Worm (Caenorhabditis elegans): ENCODE measurements around the gene sphr-1.

sphr-1 gene

DNA sequence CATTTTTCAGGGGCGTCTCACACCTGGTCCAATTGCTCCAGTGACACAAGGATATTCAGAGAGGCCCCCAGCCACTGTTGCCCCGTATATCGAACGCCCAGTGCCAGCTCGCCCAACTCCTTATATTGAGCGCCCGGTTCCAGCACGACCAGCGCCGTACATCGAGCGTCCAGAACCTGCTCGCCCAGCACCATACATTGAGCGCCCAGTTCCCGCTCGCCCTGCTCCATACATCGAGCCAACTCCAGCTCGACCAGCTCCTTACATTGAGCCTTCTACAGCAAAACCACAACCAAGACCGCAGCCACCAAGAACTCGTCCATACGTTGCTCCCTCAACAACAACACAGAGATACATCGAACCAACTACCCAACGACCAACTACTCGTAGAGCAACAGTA lies 31.4 kb downstream of the sphr-1 start:
- no peak for TF ChIP-seq ztf-1 (GFP tag; conservative IDR thresholded peaks at IDR 0.05)
- no peak for TF ChIP-seq skn-1 (tag; optimal IDR thresholded peaks at IDR 0.05)
- no peak for TF ChIP-seq unc-55 (GFP tag; optimal IDR thresholded peaks at IDR 0.05)
- no peak for TF ChIP-seq nhr-129 (tag; optimal IDR thresholded peaks at IDR 0.05)
- TF ChIP-seq C34F6.9 (tag; optimal IDR thresholded peaks at IDR 0.05), result no peak
- no peak for TF ChIP-seq zag-1 (tag; optimal IDR thresholded peaks at IDR 0.05)
- no peak for TF ChIP-seq fos-1 (tag; optimal IDR thresholded peaks at IDR 0.05)
- TF ChIP-seq lin-39 (tag; optimal IDR thresholded peaks at IDR 0.05), result no peak
- TF ChIP-seq nhr-12 (tag; optimal IDR thresholded peaks at IDR 0.05), result no peak
- no peak for TF ChIP-seq mab-5 (tag; optimal IDR thresholded peaks at IDR 0.05)

DNA sequence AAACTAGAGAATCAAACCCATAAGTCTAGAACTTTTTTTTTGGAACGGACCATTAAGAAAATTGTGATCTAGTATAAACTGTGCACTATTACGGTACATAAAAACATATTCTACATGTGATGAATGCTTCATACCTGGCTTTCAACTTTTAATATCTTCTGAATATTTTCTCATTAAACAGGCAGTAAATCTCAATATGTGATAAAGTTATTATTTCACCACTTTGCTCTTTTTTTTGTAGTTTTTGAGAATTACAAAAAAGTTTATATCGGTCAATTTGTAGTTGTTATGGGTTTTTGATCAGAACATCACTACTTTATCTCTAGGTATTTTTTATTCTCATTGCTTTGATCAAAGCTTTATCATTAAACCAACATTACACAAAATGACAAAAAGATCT lies 33.0 kb downstream of the sphr-1 start:
- TF ChIP-seq alr-1 (tag; optimal IDR thresholded peaks at IDR 0.05) (no peak), aly-2 (tag; optimal IDR thresholded peaks at IDR 0.05) (no peak), unc-62 (GFP tag; optimal IDR thresholded peaks at IDR 0.05) (no peak), ZK546.5 (tag; optimal IDR thresholded peaks at IDR 0.05) (no peak), R02D3.7 (tag; optimal IDR thresholded peaks at IDR 0.05) (no peak), sma-9 (GFP tag; optimal IDR thresholded peaks at IDR 0.05) (no peak), sma-9 (tag; optimal IDR thresholded peaks at IDR 0.05) (no peak), Y55F3AM.14 (GFP tag; optimal IDR thresholded peaks at IDR 0.05) (no peak), ceh-82 (tag; optimal IDR thresholded peaks at IDR 0.05) (no peak), F13H6.1 (tag; optimal IDR thresholded peaks at IDR 0.05) (no peak), lin-39 (tag; optimal IDR thresholded peaks at IDR 0.05) (no peak), unc-55 (GFP tag; optimal IDR thresholded peaks at IDR 0.05) (no peak), nhr-77 (tag; optimal IDR thresholded peaks at IDR 0.05) (no peak)

ce11 chrV:9224981-9225380 lies 33.6 kb downstream of the sphr-1 start:
- no peak for TF ChIP-seq lin-39 (tag; optimal IDR thresholded peaks at IDR 0.05)
- peak; percentile 26 for TF ChIP-seq unc-55 (GFP tag; optimal IDR thresholded peaks at IDR 0.05)
- TF ChIP-seq blmp-1 (tag; optimal IDR thresholded peaks at IDR 0.05; ENCODE audit: insufficient read depth), result peak; percentile 74
- TF ChIP-seq ceh-16 (tag; optimal IDR thresholded peaks at IDR 0.05), result no peak

ce11 chrV:9225675-9226144 lies 34.3 kb downstream of the sphr-1 start, which contains the start of gene F07C3.2:
TSS of gene F07C3.2 (plus strand) at chrV:9226094.
- TF ChIP-seq nhr-129 (tag; optimal IDR thresholded peaks at IDR 0.05) (peak; percentile 8), elt-3 (tag; optimal IDR thresholded peaks at IDR 0.05) (no peak), blmp-1 (tag; optimal IDR thresholded peaks at IDR 0.05; ENCODE audit: insufficient read depth) (no peak), unc-39 (tag; optimal IDR thresholded peaks at IDR 0.05) (no peak), sem-4 (tag; optimal IDR thresholded peaks at IDR 0.05) (no peak), lin-13 (GFP tag; optimal IDR thresholded peaks at IDR 0.05) (no peak), mab-5 (tag; optimal IDR thresholded peaks at IDR 0.05) (no peak), nhr-11 (tag; optimal IDR thresholded peaks at IDR 0.05) (no peak), nhr-77 (tag; optimal IDR thresholded peaks at IDR 0.05) (no peak), nhr-12 (tag; optimal IDR thresholded peaks at IDR 0.05) (no peak), zag-1 (tag; optimal IDR thresholded peaks at IDR 0.05) (no peak), nhr-237 (tag; optimal IDR thresholded peaks at IDR 0.05) (no peak), nhr-21 (tag; optimal IDR thresholded peaks at IDR 0.05) (no peak), crh-2 (tag; optimal IDR thresholded peaks at IDR 0.05) (peak; percentile 16), ztf-1 (GFP tag; conservative IDR thresholded peaks at IDR 0.05) (no peak), lsy-2 (tag; optimal IDR thresholded peaks at IDR 0.05) (peak in 1 of 2 experiments; percentile 36), fos-1 (tag; optimal IDR thresholded peaks at IDR 0.05) (no peak), skn-1 (tag; optimal IDR thresholded peaks at IDR 0.05) (no peak), alr-1 (tag; optimal IDR thresholded peaks at IDR 0.05) (no peak), peb-1 (tag; optimal IDR thresholded peaks at IDR 0.05) (no peak), snpc-4 (tag; optimal IDR thresholded peaks at IDR 0.05) (no peak), F13H6.1 (tag; optimal IDR thresholded peaks at IDR 0.05) (no peak), unc-55 (GFP tag; optimal IDR thresholded peaks at IDR 0.05) (peak; percentile 49), Y55F3AM.14 (GFP tag; optimal IDR thresholded peaks at IDR 0.05) (no peak), aly-2 (tag; optimal IDR thresholded peaks at IDR 0.05) (no peak), dmd-4 (tag; optimal IDR thresholded peaks at IDR 0.05) (no peak), lin-11 (tag; optimal IDR thresholded peaks at IDR 0.05) (no peak), sma-9 (GFP tag; optimal IDR thresholded peaks at IDR 0.05) (no peak), sma-9 (tag; optimal IDR thresholded peaks at IDR 0.05) (no peak), elt-1 (tag; optimal IDR thresholded peaks at IDR 0.05) (no peak), nhr-10 (tag; optimal IDR thresholded peaks at IDR 0.05) (no peak), R02D3.7 (tag; optimal IDR thresholded peaks at IDR 0.05) (no peak), mbf-1 (tag; optimal IDR thresholded peaks at IDR 0.05) (no peak), ama-1 (optimal IDR thresholded peaks at IDR 0.05) (no peak), nhr-25 (tag; optimal IDR thresholded peaks at IDR 0.05) (no peak), nhr-23 (tag; optimal IDR thresholded peaks at IDR 0.05) (no peak), ceh-16 (tag; optimal IDR thresholded peaks at IDR 0.05) (no peak), nhr-6 (tag; optimal IDR thresholded peaks at IDR 0.05) (no peak), ztf-4 (tag; optimal IDR thresholded peaks at IDR 0.05) (no peak), C34F6.9 (tag; optimal IDR thresholded peaks at IDR 0.05) (peak; percentile 54), mdl-1 (tag; optimal IDR thresholded peaks at IDR 0.05) (no peak), gmeb-1 (tag; optimal IDR thresholded peaks at IDR 0.05) (no peak), unc-62 (GFP tag; optimal IDR thresholded peaks at IDR 0.05) (no peak)

Data from whole organism, L2 larva.